Worm (Caenorhabditis elegans) whole organism, young adult: Measurements from ENCODE around the gene hlh-33.

Source experiments
- B0035.1 ChIP-seq: sonication (generic microtip); optimal IDR thresholded peaks from 2 replicates; lab custom pipeline; 2016; ENCODE audit warnings: missing genetic modification characterization, mild to moderate bottlenecking, missing compliant biosample characterization, missing genotype, missing genetic modification reagents
- B0336.3 ChIP-seq: fragments of 200-800 bp; sonication (Bioruptor generic); IDR thresholded peaks from 2 replicates; pipeline ENCODE4 v1.3.6; 2022; ENCODE audit warnings: missing genetic modification characterization, missing compliant biosample characterization
- C06A6.2 ChIP-seq: fragments of 200-800 bp; sonication (Bioruptor generic); conservative IDR thresholded peaks from 2 replicates; pipeline ENCODE4 v1.3.6; 2022; ENCODE audit warnings: missing genetic modification characterization, missing compliant biosample characterization
- F23B12.7 ChIP-seq: sonication (generic microtip); optimal IDR thresholded peaks from 2 replicates; lab custom pipeline; 2017; ENCODE audit warnings: missing genetic modification characterization, mild to moderate bottlenecking, missing compliant biosample characterization, antibody characterized with exemption, moderate library complexity; ENCODE audit not compliant: insufficient read depth
- F33H1.4 ChIP-seq: fragments of 200-800 bp; sonication (Bioruptor generic); IDR thresholded peaks from 2 replicates; pipeline ENCODE4 v1.3.6; 2022; ENCODE audit warnings: missing genetic modification reagents, missing genetic modification characterization, missing compliant biosample characterization
- F57A8.1 ChIP-seq: fragments of 200-800 bp; sonication (Bioruptor generic); optimal IDR thresholded peaks from 2 replicates; lab custom pipeline; 2018; ENCODE audit warnings: mild to moderate bottlenecking, missing genetic modification characterization, moderate library complexity, missing compliant biosample characterization
- Y79H2A.3 ChIP-seq: fragments of 200-800 bp; sonication (Bioruptor generic); conservative IDR thresholded peaks from 2 replicates; pipeline ENCODE4 v1.3.6; 2022; ENCODE audit warnings: missing genetic modification reagents, missing genetic modification characterization, missing compliant biosample characterization
- aptf-3 ChIP-seq: fragments of 200-800 bp; sonication (Bioruptor generic); IDR thresholded peaks from 2 replicates; pipeline ENCODE4 v1.3.6; 2022; ENCODE audit warnings: missing genetic modification characterization, missing compliant biosample characterization
- athp-1 ChIP-seq: sonication (generic microtip); optimal IDR thresholded peaks from 2 replicates; lab custom pipeline; 2017; ENCODE audit warnings: mild to moderate bottlenecking, missing genetic modification characterization, missing compliant biosample characterization
- attf-3 ChIP-seq: fragments of 200-800 bp; sonication (Bioruptor generic); conservative IDR thresholded peaks from 2 replicates; pipeline ENCODE4 v1.3.6; 2022; ENCODE audit warnings: missing genetic modification reagents, missing genetic modification characterization, missing compliant biosample characterization
- attf-6 ChIP-seq: fragments of 200-800 bp; sonication (Bioruptor generic); IDR thresholded peaks from 2 replicates; pipeline ENCODE4 v1.3.6; 2022; ENCODE audit warnings: missing genetic modification reagents, missing genetic modification characterization, missing compliant biosample characterization
- bed-1 ChIP-seq: fragments of 200-800 bp; sonication (Bioruptor generic); IDR thresholded peaks from 2 replicates; pipeline ENCODE4 v1.3.6; 2022; ENCODE audit warnings: missing genetic modification reagents, missing genetic modification characterization, missing compliant biosample characterization
- bed-2 ChIP-seq: fragments of 200-800 bp; sonication (Bioruptor generic); IDR thresholded peaks from 2 replicates; pipeline ENCODE4 v1.3.6; 2022; ENCODE audit warnings: missing genetic modification reagents, missing genetic modification characterization, missing compliant biosample characterization
- ccch-3 ChIP-seq: fragments of 200-800 bp; sonication (Bioruptor generic); optimal IDR thresholded peaks from 2 replicates; lab custom pipeline; 2018; ENCODE audit warnings: mild to moderate bottlenecking, missing genetic modification characterization, missing compliant biosample characterization
- ceh-100 ChIP-seq: fragments of 200-800 bp; sonication (Bioruptor generic); IDR thresholded peaks from 2 replicates; pipeline ENCODE4 v1.3.6; 2022; ENCODE audit warnings: missing genetic modification reagents, missing genetic modification characterization, missing compliant biosample characterization
- ceh-27 ChIP-seq: fragments of 200-800 bp; sonication (Bioruptor generic); optimal IDR thresholded peaks from 2 replicates; lab custom pipeline; 2018; ENCODE audit warnings: mild to moderate bottlenecking, missing genetic modification characterization, moderate library complexity, missing compliant biosample characterization
- ceh-40 ChIP-seq: fragments of 200-800 bp; sonication (Bioruptor generic); IDR thresholded peaks from 2 replicates; pipeline ENCODE4 v1.3.6; 2022; ENCODE audit warnings: missing genetic modification characterization, missing compliant biosample characterization
- die-1 ChIP-seq: sonication (generic microtip); optimal IDR thresholded peaks from 2 replicates; lab custom pipeline; 2016; ENCODE audit warnings: missing genotype, mild to moderate bottlenecking, missing genetic modification characterization, missing compliant biosample characterization
- dox-1 ChIP-seq: fragments of 200-800 bp; sonication (Bioruptor generic); IDR thresholded peaks from 2 replicates; pipeline ENCODE4 v1.3.6; 2022; ENCODE audit warnings: missing genetic modification reagents, missing genetic modification characterization, missing compliant biosample characterization
- efl-1 ChIP-seq: fragments of 150-350 bp; optimal IDR thresholded peaks from 2 replicates; lab custom pipeline; 2014; ENCODE audit warnings: missing biosample characterization, missing genetic modification reagents, missing genetic modification characterization
- egl-44 ChIP-seq: fragments of 200-800 bp; sonication (Bioruptor generic); IDR thresholded peaks from 2 replicates; pipeline ENCODE4 v1.3.6; 2022; ENCODE audit warnings: missing genetic modification reagents, missing genetic modification characterization, missing compliant biosample characterization
- egrh-3 ChIP-seq: fragments of 200-800 bp; sonication (Bioruptor generic); IDR thresholded peaks from 2 replicates; pipeline ENCODE4 v1.3.6; 2022; ENCODE audit warnings: missing genetic modification reagents, missing genetic modification characterization, missing compliant biosample characterization
- ekl-4 ChIP-seq: fragments of 200-800 bp; sonication (Bioruptor generic); IDR thresholded peaks from 2 replicates; pipeline ENCODE4 v1.3.6; 2022; ENCODE audit warnings: missing genetic modification reagents, missing genetic modification characterization, missing compliant biosample characterization
- ets-4 ChIP-seq: fragments of 200-800 bp; sonication (Bioruptor generic); optimal IDR thresholded peaks from 2 replicates; lab custom pipeline; 2018; ENCODE audit warnings: mild to moderate bottlenecking, missing genetic modification characterization, missing compliant biosample characterization
- him-1 ChIP-seq: sonication (generic microtip); optimal IDR thresholded peaks from 2 replicates; lab custom pipeline; 2016; ENCODE audit warnings: missing genotype, missing genetic modification reagents, missing genetic modification characterization, missing compliant biosample characterization
- hlh-26 ChIP-seq: fragments of 200-800 bp; sonication (Bioruptor generic); conservative IDR thresholded peaks from 2 replicates; pipeline ENCODE4 v1.3.6; 2022; ENCODE audit warnings: missing genetic modification reagents, missing genetic modification characterization, missing compliant biosample characterization
- lag-1 ChIP-seq: fragments of 200-800 bp; sonication (Bioruptor generic); IDR thresholded peaks from 2 replicates; pipeline ENCODE4 v1.3.6; 2022; ENCODE audit warnings: missing genetic modification reagents, missing genetic modification characterization, missing compliant biosample characterization
- let-607 ChIP-seq, 2 experiments: fragments of 200-800 bp in 1 of 2; sonication (Bioruptor generic) in 1 of 2; sonication (generic microtip) in 1 of 2; optimal IDR thresholded peaks; 2 replicates each; lab custom pipeline; 2016 to 2018; ENCODE audit warnings: mild to moderate bottlenecking in 2 of 2, missing compliant biosample characterization in 2 of 2, missing genetic modification characterization in 2 of 2, moderate library complexity in 2 of 2, missing genotype in 1 of 2
- lin-40 ChIP-seq: sonication (generic microtip); optimal IDR thresholded peaks from 2 replicates; lab custom pipeline; 2016; ENCODE audit warnings: missing genetic modification characterization, mild to moderate bottlenecking, missing compliant biosample characterization, missing genotype, missing genetic modification reagents
- madf-10 ChIP-seq: sonication (generic microtip); optimal IDR thresholded peaks from 2 replicates; lab custom pipeline; 2016; ENCODE audit warnings: mild to moderate bottlenecking, missing genetic modification characterization, missing compliant biosample characterization
- madf-6 ChIP-seq: fragments of 200-800 bp; sonication (Bioruptor generic); IDR thresholded peaks from 2 replicates; pipeline ENCODE4 v1.3.6; 2022; ENCODE audit warnings: missing genetic modification reagents, missing genetic modification characterization, missing compliant biosample characterization
- mes-4 ChIP-seq: sonication (generic microtip); optimal IDR thresholded peaks from 2 replicates; lab custom pipeline; 2016; ENCODE audit warnings: missing genotype, missing genetic modification characterization, missing compliant biosample characterization
- nfya-1 ChIP-seq: sonication (generic microtip); optimal IDR thresholded peaks from 2 replicates; lab custom pipeline; 2017; ENCODE audit warnings: antibody characterized with exemption, missing compliant biosample characterization, missing genetic modification characterization, borderline replicate concordance; ENCODE audit not compliant: insufficient read depth
- nfya-2 ChIP-seq: fragments of 200-800 bp; sonication (Bioruptor generic); IDR thresholded peaks from 2 replicates; pipeline ENCODE4 v1.3.6; 2022; ENCODE audit warnings: missing genetic modification reagents, missing genetic modification characterization, missing compliant biosample characterization
- nhr-120 ChIP-seq: fragments of 200-800 bp; sonication (Bioruptor generic); IDR thresholded peaks from 2 replicates; pipeline ENCODE4 v1.3.6; 2022; ENCODE audit warnings: missing genetic modification characterization, missing compliant biosample characterization
- nhr-179 ChIP-seq: sonication (generic microtip); optimal IDR thresholded peaks from 2 replicates; lab custom pipeline; 2016; ENCODE audit warnings: mild to moderate bottlenecking, missing genetic modification characterization, missing compliant biosample characterization
- pbrm-1 ChIP-seq: fragments of 200-800 bp; sonication (Bioruptor generic); IDR thresholded peaks from 2 replicates; pipeline ENCODE4 v1.3.6; 2022; ENCODE audit warnings: missing genetic modification reagents, missing genetic modification characterization, missing compliant biosample characterization
- rpc-1 ChIP-seq, 2 experiments: fragments of 150-350 bp in 1 of 2; sonication (generic microtip) in 1 of 2; optimal IDR thresholded peaks; 2 replicates each; lab custom pipeline; 2014 to 2018; ENCODE audit warnings: missing biosample characterization in 1 of 2, missing genetic modification characterization in 1 of 2, missing genetic modification reagents in 1 of 2, missing genotype in 1 of 2
- snpc-4 ChIP-seq, 5 experiments: fragments of 150-350 bp in 1 of 5; sonication (generic microtip) in 4 of 5; optimal IDR thresholded peaks; 2 replicates each; lab custom pipeline; 2014 to 2018; ENCODE audit warnings: missing genetic modification characterization in 5 of 5, missing biosample characterization in 3 of 5, antibody characterized with exemption in 2 of 5, mild to moderate bottlenecking in 2 of 5, missing compliant biosample characterization in 2 of 5, missing genotype in 2 of 5, moderate library complexity in 2 of 5, missing genetic modification reagents in 1 of 5
- sptf-2 ChIP-seq: fragments of 200-800 bp; sonication (Bioruptor generic); optimal IDR thresholded peaks from 2 replicates; lab custom pipeline; 2018; ENCODE audit warnings: mild to moderate bottlenecking, missing genetic modification characterization, missing compliant biosample characterization
- tlf-1 ChIP-seq: fragments of 200-800 bp; sonication (Bioruptor generic); optimal IDR thresholded peaks from 2 replicates; lab custom pipeline; 2018; ENCODE audit warnings: mild to moderate bottlenecking, missing genetic modification characterization, missing compliant biosample characterization
- unc-62 ChIP-seq: fragments of 150-350 bp; optimal IDR thresholded peaks from 2 replicates; lab custom pipeline; 2014; ENCODE audit warnings: missing biosample characterization, missing genetic modification reagents, missing genetic modification characterization
- zim-3 ChIP-seq: sonication (generic microtip); optimal IDR thresholded peaks from 2 replicates; lab custom pipeline; 2017; ENCODE audit warnings: mild to moderate bottlenecking, missing genetic modification characterization, moderate library complexity, missing compliant biosample characterization
- ztf-18 ChIP-seq: sonication (generic microtip); optimal IDR thresholded peaks from 2 replicates; lab custom pipeline; 2016; ENCODE audit warnings: missing genotype, mild to moderate bottlenecking, missing genetic modification characterization, missing compliant biosample characterization
- ztf-22 ChIP-seq: fragments of 200-800 bp; sonication (Bioruptor generic); optimal IDR thresholded peaks from 2 replicates; lab custom pipeline; 2018; ENCODE audit warnings: mild to moderate bottlenecking, missing genetic modification characterization, moderate library complexity, missing compliant biosample characterization
- ztf-25 ChIP-seq: fragments of 200-800 bp; sonication (Bioruptor generic); IDR thresholded peaks from 2 replicates; pipeline ENCODE4 v1.3.6; 2022; ENCODE audit warnings: missing genetic modification reagents, missing genetic modification characterization, missing compliant biosample characterization
- ztf-28 ChIP-seq: fragments of 200-800 bp; sonication (Bioruptor generic); IDR thresholded peaks from 2 replicates; pipeline ENCODE4 v1.3.6; 2022; ENCODE audit warnings: missing genetic modification reagents, missing genetic modification characterization, missing compliant biosample characterization

Gene hlh-33

DNA sequence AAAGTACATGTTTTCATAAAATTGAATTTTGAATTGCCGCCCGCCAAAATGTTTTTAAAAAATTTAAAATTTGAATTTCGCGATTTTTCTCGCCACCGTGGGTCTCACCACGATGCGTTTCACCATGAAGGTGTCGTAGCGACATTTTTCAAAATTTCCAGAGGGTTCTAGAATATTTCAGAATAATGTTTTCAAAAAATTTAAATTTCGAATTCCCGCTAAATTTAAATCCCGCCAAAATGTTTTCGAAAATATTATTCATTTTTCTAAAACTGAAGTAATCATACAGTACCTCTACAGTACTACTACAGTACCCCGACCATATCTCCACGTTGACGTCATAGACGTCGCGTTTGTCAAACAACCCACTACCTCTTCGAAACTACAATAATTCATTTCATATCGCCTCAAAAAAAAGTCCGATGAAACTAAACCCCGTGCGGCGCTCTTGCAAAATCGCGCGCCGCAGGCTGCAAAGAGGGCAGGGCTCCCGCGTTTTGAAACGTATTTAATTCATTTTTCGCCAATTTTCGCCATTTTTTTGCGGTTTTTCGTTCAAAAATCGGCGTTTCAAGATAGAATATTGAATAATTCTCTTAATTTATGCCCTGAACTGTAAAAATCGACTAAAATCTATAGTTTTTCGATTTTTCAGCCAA is 30.8 kb upstream of the hlh-33 start, which contains the start of the genes pvf-1 and Y39A3CL.7 (continued):
- TF ChIP-seq him-1 (tag; lab: Kevin White, UChicago) = no peak
- TF ChIP-seq ceh-40 = no peak
- no peak for TF ChIP-seq snpc-4 (GFP tag; optimal IDR thresholded peaks at IDR 0.05; lab: Kevin White, UChicago)
- TF ChIP-seq snpc-4 (tag; optimal IDR thresholded peaks at IDR 0.05; lab: Kevin White, UChicago) = no peak
- peak; percentile 17 for TF ChIP-seq F23B12.7 (tag; lab: Kevin White, UChicago)
- TF ChIP-seq tlf-1 (GFP tag; lab: Kevin White, UChicago) = no peak
- peak; percentile 39; the same call in 1 of the 2 replicates for TF ChIP-seq attf-3 (GFP tag; lab: Robert Waterston, UW)
- TF ChIP-seq ztf-28 (GFP tag; lab: Robert Waterston, UW) = no peak
- peak; percentile 68 for TF ChIP-seq dox-1 (GFP tag; lab: Robert Waterston, UW)
- TF ChIP-seq athp-1 (tag; lab: Kevin White, UChicago) = no peak
- TF ChIP-seq ccch-3 (GFP tag; lab: Kevin White, UChicago) = no peak
- peak; percentile 25 for TF ChIP-seq efl-1 (GFP tag; lab: Kevin White, UChicago)
- TF ChIP-seq ets-4 (GFP tag; lab: Kevin White, UChicago) = no peak
- no peak for TF ChIP-seq hlh-26 (GFP tag; lab: Robert Waterston, UW)
- TF ChIP-seq attf-6 (GFP tag; lab: Robert Waterston, UW) = no peak
- TF ChIP-seq lag-1 (GFP tag; lab: Robert Waterston, UW) = no peak
- TF ChIP-seq bed-2 (GFP tag; lab: Robert Waterston, UW) = no peak
- no peak for TF ChIP-seq nfya-2 (GFP tag; lab: Robert Waterston, UW)
- no peak for TF ChIP-seq zim-3
- TF ChIP-seq nhr-120 (GFP tag; lab: Robert Waterston, UW) = no peak
- TF ChIP-seq ztf-25 = no peak
- TF ChIP-seq F57A8.1 (GFP tag; lab: Kevin White, UChicago) = no peak
- no peak for TF ChIP-seq ztf-22 (GFP tag; lab: Kevin White, UChicago)
- TF ChIP-seq pbrm-1 (GFP tag; lab: Robert Waterston, UW) = 0 out of 2 replicates have a peak, but pooled peaks have one; percentile 50
- no peak for TF ChIP-seq egrh-3 (GFP tag; lab: Robert Waterston, UW)
- TF ChIP-seq B0336.3 (GFP tag; lab: Robert Waterston, UW) = peak; percentile 59; the same call in 1 of the 2 replicates
- no peak for TF ChIP-seq unc-62 (GFP tag; lab: Kevin White, UChicago)
- TF ChIP-seq aptf-3 = no peak
- TF ChIP-seq madf-10 (tag; lab: Kevin White, UChicago) = no peak
- peak; percentile 26; the same call in 1 of the 2 replicates for TF ChIP-seq madf-6 (GFP tag; lab: Robert Waterston, UW)
- TF ChIP-seq Y79H2A.3 = no peak
- TF ChIP-seq let-607 (tag; optimal IDR thresholded peaks at IDR 0.05; lab: Kevin White, UChicago) = no peak
- TF ChIP-seq ceh-27 (GFP tag; lab: Kevin White, UChicago) = no peak
- no peak; the same call in 1 of the 2 replicates for TF ChIP-seq C06A6.2
- no peak for TF ChIP-seq nhr-179
- TF ChIP-seq nfya-1 (tag; lab: Kevin White, UChicago) = no peak
- TF ChIP-seq die-1 (tag; lab: Kevin White, UChicago) = no peak
- TF ChIP-seq sptf-2 (GFP tag; lab: Kevin White, UChicago) = no peak
- TF ChIP-seq ekl-4 (GFP tag; lab: Robert Waterston, UW) = no peak
- TF ChIP-seq bed-1 (GFP tag; lab: Robert Waterston, UW) = no peak
- TF ChIP-seq B0035.1 (tag; lab: Kevin White, UChicago) = no peak
- peak; percentile 10 for TF ChIP-seq ztf-18 (tag; lab: Kevin White, UChicago)
- peak; percentile 22 for TF ChIP-seq rpc-1 (optimal IDR thresholded peaks at IDR 0.05; lab: Kevin White, UChicago)
- no peak for TF ChIP-seq rpc-1 (tag; optimal IDR thresholded peaks at IDR 0.05; lab: Kevin White, UChicago)
- TF ChIP-seq F33H1.4 (GFP tag; lab: Robert Waterston, UW) = no peak
- TF ChIP-seq egl-44 (GFP tag; lab: Robert Waterston, UW) = no peak
- TF ChIP-seq mes-4 (tag; lab: Kevin White, UChicago) = no peak
- peak; percentile 2 for TF ChIP-seq lin-40 (tag; lab: Kevin White, UChicago)
- no peak for TF ChIP-seq ceh-100 (GFP tag; lab: Robert Waterston, UW)
